Fruit fly (Drosophila melanogaster) whole organism: Measurements from ENCODE around the gene Pak.

Experiments used
- CG8478 ChIP-seq: fragments of >200 bp; optimal IDR thresholded peaks from 2 replicates; lab custom pipeline; 2018; ENCODE audit warnings: inconsistent platforms
- pan ChIP-seq: fragments of >200 bp; optimal IDR thresholded peaks from 2 replicates; lab custom pipeline; 2017

DNA sequence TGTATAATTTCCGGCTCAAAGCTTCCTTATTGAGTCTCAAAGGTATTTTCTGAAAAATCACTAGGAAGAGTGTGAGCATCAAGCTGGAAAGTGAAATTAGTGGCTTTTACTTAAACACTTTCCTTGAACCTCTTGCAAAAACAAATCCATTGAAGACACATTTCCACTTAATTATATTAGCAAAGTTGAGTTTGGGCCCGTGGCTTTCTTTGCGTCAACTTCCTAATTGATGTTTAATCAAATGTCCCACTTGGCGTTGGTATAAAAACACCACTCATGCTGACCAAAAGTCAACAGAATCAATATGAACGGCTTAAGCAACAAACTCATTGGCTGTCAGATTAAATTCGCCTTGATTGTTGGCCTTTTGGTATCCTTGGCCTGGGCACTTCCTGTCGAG is 47.0 kb upstream of the Pak start, which contains the start of gene CG46396:
- no peak for TF ChIP-seq pan
- TF ChIP-seq CG8478 (lab: Kevin White, UChicago): no peak
